Fruit fly (Drosophila melanogaster) whole organism, adult: ENCODE results near the gene TrpA1.

Experiments
- CG11617 ChIP-seq: fragments of 200-800 bp; sonication (Bioruptor generic); optimal IDR thresholded peaks from 2 replicates; lab custom pipeline; 2017; ENCODE audit warnings: mild to moderate bottlenecking, missing biosample characterization, missing genetic modification reagents, missing genetic modification characterization
- CG14711 ChIP-seq: fragments of 200-800 bp; sonication (Bioruptor generic); optimal IDR thresholded peaks from 2 replicates; lab custom pipeline; 2018; ENCODE audit warnings: missing biosample characterization, mild to moderate bottlenecking, missing genetic modification characterization, moderate library complexity
- CG5204 ChIP-seq: fragments of 200-800 bp; sonication (Bioruptor generic); optimal IDR thresholded peaks from 2 replicates; lab custom pipeline; 2016; ENCODE audit warnings: missing biosample characterization, missing genetic modification characterization
- CG7045 ChIP-seq: fragments of 200-800 bp; sonication (Bioruptor generic); optimal IDR thresholded peaks from 2 replicates; lab custom pipeline; 2017; ENCODE audit warnings: missing biosample characterization, mild to moderate bottlenecking, missing genetic modification characterization
- CG7101 ChIP-seq: fragments of 200-800 bp; sonication (Bioruptor generic); optimal IDR thresholded peaks from 2 replicates; lab custom pipeline; 2018; ENCODE audit warnings: missing biosample characterization, mild to moderate bottlenecking, missing genetic modification characterization, moderate library complexity
- Clk ChIP-seq: fragments of 200-800 bp; sonication (Bioruptor generic); optimal IDR thresholded peaks from 2 replicates; lab custom pipeline; 2017; ENCODE audit warnings: missing biosample characterization, missing genetic modification characterization
- kay ChIP-seq: fragments of 200-800 bp; sonication (Bioruptor generic); peaks from one replicate; lab custom pipeline; 2016; ENCODE audit warnings: missing biosample characterization, missing genetic modification characterization, borderline replicate concordance
- ovo ChIP-seq: fragments of 200-800 bp; sonication (Bioruptor generic); optimal IDR thresholded peaks from 2 replicates; lab custom pipeline; 2016; ENCODE audit warnings: missing biosample characterization, missing genetic modification characterization

- TF ChIP-seq kay (GFP tag; lab: Kevin White, UChicago) = no peak
- TF ChIP-seq CG7101 (tag; lab: Kevin White, UChicago) = no peak
- no peak for TF ChIP-seq Clk (GFP tag; lab: Kevin White, UChicago)
- no peak for TF ChIP-seq CG5204
- TF ChIP-seq CG14711 = no peak
- no peak for TF ChIP-seq ovo (GFP tag; lab: Kevin White, UChicago)
- TF ChIP-seq CG7045 (GFP tag; lab: Kevin White, UChicago) = no peak
- TF ChIP-seq CG11617 (GFP tag; lab: Kevin White, UChicago) = no peak
These were observed 47.2 kb downstream of the TrpA1 start for dm6 chr3L:8857648-8858362.
